Fruit fly (Drosophila melanogaster): ENCODE data around the gene CG9312.

dm6 chr3R:13796071-13796470, 30.5 kb downstream of the CG9312 start:
- no peak for TF ChIP-seq pad (GFP tag; optimal IDR thresholded peaks at IDR 0.05)
- TF ChIP-seq Clk (GFP tag; optimal IDR thresholded peaks at IDR 0.05): no peak
- TF ChIP-seq CG5204 (GFP tag; optimal IDR thresholded peaks at IDR 0.05): no peak
- no peak for TF ChIP-seq CG1620 (GFP tag; optimal IDR thresholded peaks at IDR 0.05)
- no peak for TF ChIP-seq Crg-1 (GFP tag; optimal IDR thresholded peaks at IDR 0.05)
- TF ChIP-seq CG7045 (GFP tag; optimal IDR thresholded peaks at IDR 0.05): no peak
- no peak for TF ChIP-seq CG33017 (tag; optimal IDR thresholded peaks at IDR 0.05)
- TF ChIP-seq CG14711 (tag; optimal IDR thresholded peaks at IDR 0.05): no peak
- no peak for TF ChIP-seq kay (GFP tag; ENCODE audit: borderline replicate concordance)
- TF ChIP-seq ovo (GFP tag; optimal IDR thresholded peaks at IDR 0.05): no peak
- no peak for TF ChIP-seq cic (GFP tag; optimal IDR thresholded peaks at IDR 0.05)
- no peak for TF ChIP-seq CG12768 (GFP tag; optimal IDR thresholded peaks at IDR 0.05)

All from whole organism, adult.